Worm (Caenorhabditis elegans): ENCODE measurements around the gene vha-2.

ce11 chrIII:9743239-9743638, 38.7 kb upstream of the vha-2 start, which contains the start of gene T05G5.1:
- TF ChIP-seq unc-130 (GFP tag; optimal IDR thresholded peaks at IDR 0.05): no peak
- no peak for TF ChIP-seq daf-12 (tag; optimal IDR thresholded peaks at IDR 0.05)

Measured in whole organism, L4 larva.